Fruit fly (Drosophila melanogaster) whole organism, embryonic: Measurements from ENCODE around the gene ND-MNLL.

Source experiments
- Antp ChIP-seq: fragments of 200-800 bp; sonication (Bioruptor generic); optimal IDR thresholded peaks from 3 replicates; lab custom pipeline; 2016; ENCODE audit warnings: missing biosample characterization, missing genetic modification characterization
- CG10431 ChIP-seq: fragments of 200-800 bp; sonication (Bioruptor generic); optimal IDR thresholded peaks from 3 replicates; lab custom pipeline; 2018; ENCODE audit warnings: missing biosample characterization, mild to moderate bottlenecking, missing genetic modification characterization
- CG12236 ChIP-seq: fragments of 200-800 bp; sonication (Bioruptor generic); optimal IDR thresholded peaks from 2 replicates; lab custom pipeline; 2016; ENCODE audit warnings: missing biosample characterization, missing genetic modification characterization
- CG12391 ChIP-seq: fragments of 200-800 bp; sonication (Bioruptor generic); optimal IDR thresholded peaks from 3 replicates; lab custom pipeline; 2018; ENCODE audit warnings: missing biosample characterization, mild to moderate bottlenecking, missing genetic modification characterization, moderate library complexity
- CG13287 ChIP-seq: fragments of 200-800 bp; sonication (Bioruptor generic); IDR thresholded peaks from 2 replicates; pipeline ENCODE4 v1.3.6; 2022; ENCODE audit warnings: missing biosample characterization, missing genetic modification characterization; ENCODE audit not compliant: partially characterized antibody
- CG17328 ChIP-seq: fragments of 200-800 bp; sonication (Bioruptor generic); IDR thresholded peaks from 2 replicates; pipeline ENCODE4 v1.3.6; 2022; ENCODE audit warnings: missing biosample characterization, missing genetic modification characterization
- CG2889 ChIP-seq: fragments of 200-800 bp; sonication (Bioruptor generic); IDR thresholded peaks from 3 replicates; pipeline ENCODE4 v1.3.6; 2022; ENCODE audit warnings: missing biosample characterization, missing genetic modification characterization
- CG31224 ChIP-seq: fragments of 200-800 bp; sonication (Bioruptor generic); IDR thresholded peaks from 2 replicates; pipeline ENCODE4 v1.3.6; 2022; ENCODE audit warnings: missing biosample characterization, missing genetic modification characterization
- CG31365 ChIP-seq: fragments of 200-800 bp; sonication (Bioruptor generic); optimal IDR thresholded peaks from 2 replicates; lab custom pipeline; 2018; ENCODE audit warnings: missing biosample characterization, mild to moderate bottlenecking, missing genetic modification characterization
- CG34422 ChIP-seq: fragments of 200-800 bp; sonication (Bioruptor generic); IDR thresholded peaks from 3 replicates; pipeline ENCODE4 v1.3.6; 2022; ENCODE audit warnings: missing biosample characterization, missing genetic modification characterization
- CG3838 ChIP-seq: fragments of 200-800 bp; sonication (Bioruptor generic); optimal IDR thresholded peaks from 3 replicates; lab custom pipeline; 2016; ENCODE audit warnings: missing biosample characterization, missing genetic modification characterization
- CG4404 ChIP-seq: fragments of 200-800 bp; sonication (Bioruptor generic); IDR thresholded peaks from 2 replicates; pipeline ENCODE4 v1.3.6; 2022; ENCODE audit warnings: missing biosample characterization, missing genetic modification characterization
- CG4707 ChIP-seq: fragments of 200-800 bp; sonication (Bioruptor generic); optimal IDR thresholded peaks from 2 replicates; lab custom pipeline; 2018; ENCODE audit warnings: missing biosample characterization, mild to moderate bottlenecking, missing genetic modification characterization, moderate library complexity
- CG5180 ChIP-seq: fragments of 200-800 bp; sonication (Bioruptor generic); optimal IDR thresholded peaks from 3 replicates; lab custom pipeline; 2017; ENCODE audit warnings: missing biosample characterization, missing genetic modification characterization, mild to moderate bottlenecking, moderate library complexity, missing genetic modification reagents
- CG6683 ChIP-seq: fragments of 200-800 bp; sonication (Bioruptor generic); optimal IDR thresholded peaks from 2 replicates; lab custom pipeline; 2017; ENCODE audit warnings: missing biosample characterization, mild to moderate bottlenecking, missing genetic modification characterization, missing genetic modification reagents
- CG7745 ChIP-seq: fragments of 200-800 bp; sonication (Bioruptor generic); optimal IDR thresholded peaks from 2 replicates; lab custom pipeline; 2018; ENCODE audit warnings: missing biosample characterization, mild to moderate bottlenecking, missing genetic modification characterization, moderate library complexity
- CHES-1-like ChIP-seq: fragments of 200-800 bp; sonication (Bioruptor generic); optimal IDR thresholded peaks from 2 replicates; lab custom pipeline; 2016; ENCODE audit warnings: missing biosample characterization, missing genetic modification characterization
- Elba2 ChIP-seq: fragments of 200-800 bp; sonication (Bioruptor generic); optimal IDR thresholded peaks from 3 replicates; lab custom pipeline; 2016; ENCODE audit warnings: missing biosample characterization, missing genetic modification characterization
- Fer2 ChIP-seq: fragments of 200-800 bp; sonication (Bioruptor generic); optimal IDR thresholded peaks from 2 replicates; lab custom pipeline; 2018; ENCODE audit warnings: missing biosample characterization, mild to moderate bottlenecking, missing genetic modification characterization, moderate library complexity
- HLH54F ChIP-seq: fragments of 200-800 bp; sonication (Bioruptor generic); optimal IDR thresholded peaks from 3 replicates; lab custom pipeline; 2016; ENCODE audit warnings: missing biosample characterization, missing genetic modification characterization
- Hr78 ChIP-seq, 2 experiments: fragments of 200-800 bp in 1 of 2; fragments of >200 bp in 1 of 2; sonication (Bioruptor generic) in 1 of 2; optimal IDR thresholded peaks; 2 replicates each; lab custom pipeline; 2017 to 2019; ENCODE audit warnings: missing biosample characterization in 2 of 2, missing genetic modification characterization in 2 of 2, mild to moderate bottlenecking in 1 of 2, moderate library complexity in 1 of 2
- Lhr ChIP-seq: fragments of 200-800 bp; sonication (Bioruptor generic); optimal IDR thresholded peaks from 3 replicates; lab custom pipeline; 2017; ENCODE audit warnings: mild to moderate bottlenecking, missing biosample characterization, missing genetic modification reagents, missing genetic modification characterization
- Lim3 ChIP-seq: fragments of 200-800 bp; sonication (Bioruptor generic); IDR thresholded peaks from 2 replicates; pipeline ENCODE4 v1.3.6; 2022; ENCODE audit warnings: missing biosample characterization, missing genetic modification characterization
- Meics ChIP-seq: fragments of 200-800 bp; sonication (Bioruptor generic); optimal IDR thresholded peaks from 2 replicates; lab custom pipeline; 2017; ENCODE audit warnings: missing biosample characterization, mild to moderate bottlenecking, missing genetic modification characterization
- NfI ChIP-seq: fragments of 200-800 bp; sonication (Bioruptor generic); optimal IDR thresholded peaks from 3 replicates; lab custom pipeline; 2018; ENCODE audit warnings: missing biosample characterization, mild to moderate bottlenecking, missing genetic modification characterization, moderate library complexity
- Ssrp ChIP-seq: fragments of 200-800 bp; sonication (Bioruptor generic); optimal IDR thresholded peaks from 2 replicates; lab custom pipeline; 2018; ENCODE audit warnings: missing biosample characterization, mild to moderate bottlenecking, missing genetic modification characterization, moderate library complexity
- Trl ChIP-seq, 3 experiments: fragments of >200 bp in 2 of 3; fragments of 200-800 bp in 1 of 3; sonication (Bioruptor generic) in 1 of 3; optimal IDR thresholded peaks; 2 replicates in 1 of 3; 3 replicates in 2 of 3; lab custom pipeline; 2016 to 2017; ENCODE audit warnings: missing biosample characterization in 1 of 3, missing genetic modification characterization in 1 of 3
- al ChIP-seq: fragments of 200-800 bp; sonication (Bioruptor generic); IDR thresholded peaks from 2 replicates; pipeline ENCODE4 v1.3.6; 2022; ENCODE audit warnings: missing biosample characterization, missing genetic modification characterization
- amos ChIP-seq: fragments of 200-800 bp; sonication (Bioruptor generic); IDR thresholded peaks from 2 replicates; pipeline ENCODE4 v1.3.6; 2022; ENCODE audit warnings: missing biosample characterization, missing genetic modification characterization; ENCODE audit not compliant: partially characterized antibody
- bab2 ChIP-seq: fragments of 200-800 bp; sonication (Bioruptor generic); optimal IDR thresholded peaks from 2 replicates; lab custom pipeline; 2016; ENCODE audit warnings: missing biosample characterization, missing genetic modification characterization
- bbx ChIP-seq: fragments of 200-800 bp; sonication (Bioruptor generic); IDR thresholded peaks from 2 replicates; pipeline ENCODE4 v1.3.6; 2022; ENCODE audit warnings: missing biosample characterization, missing genetic modification characterization; ENCODE audit not compliant: partially characterized antibody
- br ChIP-seq: fragments of >200 bp; optimal IDR thresholded peaks from 2 replicates; lab custom pipeline; 2017
- cad ChIP-seq: fragments of >200 bp; optimal IDR thresholded peaks from 2 replicates; lab custom pipeline; 2017; ENCODE audit warnings: missing biosample characterization, missing genetic modification characterization
- caup ChIP-seq: fragments of 200-800 bp; sonication (Bioruptor generic); optimal IDR thresholded peaks from 3 replicates; lab custom pipeline; 2017; ENCODE audit warnings: missing biosample characterization, mild to moderate bottlenecking, missing genetic modification characterization, moderate library complexity; ENCODE audit not compliant: severe bottlenecking
- ci ChIP-seq: fragments of 200-800 bp; sonication (Bioruptor generic); IDR thresholded peaks from 3 replicates; pipeline ENCODE4 v1.3.6; 2022; ENCODE audit warnings: missing biosample characterization, missing genetic modification characterization
- crol ChIP-seq: fragments of 200-800 bp; sonication (Bioruptor generic); IDR thresholded peaks from 2 replicates; pipeline ENCODE4 v1.3.6; 2022; ENCODE audit warnings: missing biosample characterization, missing genetic modification characterization
- da ChIP-seq: fragments of 200-800 bp; sonication (Bioruptor generic); optimal IDR thresholded peaks from 2 replicates; lab custom pipeline; 2016; ENCODE audit warnings: missing biosample characterization, missing genetic modification characterization
- fd3F ChIP-seq: fragments of 200-800 bp; sonication (Bioruptor generic); optimal IDR thresholded peaks from 2 replicates; lab custom pipeline; 2018; ENCODE audit warnings: missing biosample characterization, mild to moderate bottlenecking, missing genetic modification characterization, moderate library complexity
- fru ChIP-seq: fragments of >200 bp; optimal IDR thresholded peaks from 2 replicates; lab custom pipeline; 2017
- gce ChIP-seq: fragments of 200-800 bp; sonication (Bioruptor generic); IDR thresholded peaks from 3 replicates; pipeline ENCODE4 v1.3.6; 2022; ENCODE audit warnings: missing biosample characterization, missing genetic modification characterization
- her ChIP-seq: fragments of 200-800 bp; sonication (Bioruptor generic); optimal IDR thresholded peaks from 2 replicates; lab custom pipeline; 2016; ENCODE audit warnings: missing biosample characterization, missing genetic modification characterization
- kah ChIP-seq: fragments of 200-800 bp; sonication (Bioruptor generic); optimal IDR thresholded peaks from 2 replicates; lab custom pipeline; 2018; ENCODE audit warnings: missing biosample characterization, mild to moderate bottlenecking, missing genetic modification characterization
- nerfin-2 ChIP-seq: fragments of 200-800 bp; sonication (Bioruptor generic); IDR thresholded peaks from 2 replicates; pipeline ENCODE4 v1.3.6; 2022; ENCODE audit warnings: missing biosample characterization, missing genetic modification characterization; ENCODE audit not compliant: partially characterized antibody
- sc ChIP-seq, 3 experiments: fragments of >200 bp in 2 of 3; fragments of 200-800 bp in 1 of 3; sonication (Bioruptor generic) in 1 of 3; optimal IDR thresholded peaks; 2 replicates in 2 of 3; 3 replicates in 1 of 3; lab custom pipeline; 2017; ENCODE audit warnings: mild to moderate bottlenecking in 1 of 3, missing biosample characterization in 1 of 3, missing genetic modification characterization in 1 of 3, missing genetic modification reagents in 1 of 3
- slou ChIP-seq: fragments of 200-800 bp; sonication (Bioruptor generic); optimal IDR thresholded peaks from 3 replicates; lab custom pipeline; 2016; ENCODE audit warnings: missing biosample characterization, missing genetic modification characterization
- stc ChIP-seq: fragments of 200-800 bp; sonication (Bioruptor generic); IDR thresholded peaks from 2 replicates; pipeline ENCODE4 v1.3.6; 2022; ENCODE audit warnings: missing biosample characterization, missing genetic modification characterization
- tup ChIP-seq: fragments of 200-800 bp; sonication (Bioruptor generic); optimal IDR thresholded peaks from 2 replicates; lab custom pipeline; 2016; ENCODE audit warnings: missing biosample characterization, mild to moderate bottlenecking, missing genetic modification characterization, moderate library complexity
- tx ChIP-seq: fragments of 200-800 bp; sonication (Bioruptor generic); optimal IDR thresholded peaks from 2 replicates; lab custom pipeline; 2016; ENCODE audit warnings: missing biosample characterization, missing genetic modification characterization
- yki ChIP-seq: fragments of >200 bp; optimal IDR thresholded peaks from 3 replicates; lab custom pipeline; 2018

The ND-MNLL gene

DNA sequence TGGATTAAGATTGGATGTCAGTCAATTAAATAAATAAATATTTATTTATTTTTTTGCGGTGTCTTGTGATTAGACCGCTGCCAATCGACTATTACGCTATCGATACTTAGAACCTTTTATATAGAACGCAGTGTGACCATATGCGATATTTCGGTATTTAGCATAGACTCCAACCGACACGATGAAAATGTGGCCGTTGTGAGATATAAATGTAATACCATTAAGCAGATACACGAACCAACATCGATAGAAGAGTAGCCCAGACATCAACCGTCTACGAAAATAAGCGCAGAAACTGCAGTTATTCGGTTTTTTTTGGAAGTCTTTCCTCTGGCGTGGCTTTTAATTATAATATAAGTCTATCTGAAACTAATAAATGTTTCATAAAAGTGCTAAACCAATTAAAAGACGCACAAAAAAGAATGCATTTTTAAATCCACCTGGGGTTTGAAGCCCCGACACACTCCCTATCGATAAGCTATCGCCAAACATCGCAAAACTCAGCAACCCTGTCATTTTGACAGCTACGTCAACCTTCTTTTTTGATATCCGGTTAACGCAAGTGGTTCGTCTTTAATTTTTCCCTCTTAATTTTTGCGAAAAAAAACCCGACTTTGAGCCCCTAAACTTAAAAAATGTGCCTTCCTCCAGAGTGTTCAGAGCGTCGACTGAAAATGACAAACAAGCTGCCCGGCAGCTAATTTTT lies 39.8 kb upstream of the ND-MNLL start, which contains the start of the genes Dhdds and RpS14a:
Dhdds (minus strand) TSS at position 142 of the 706 bp plus-strand sequence.
RpS14a (plus strand) TSS at position 533 of the 706 bp plus-strand sequence.
- TF ChIP-seq ci (GFP tag; lab: Robert Waterston, UW) (peak; percentile 75), CG17328 (peak; percentile 61), nerfin-2 (GFP tag; lab: Robert Waterston, UW) (peak; percentile 24; the same call in 1 of the 2 replicates), bab2 (no peak), CG4707 (peak; percentile 38), Antp (GFP tag; lab: Kevin White, UChicago) (no peak), CG5180 (GFP tag; lab: Kevin White, UChicago) (no peak), br (lab: Kevin White, UChicago) (no peak), Meics (GFP tag; lab: Kevin White, UChicago) (peak; percentile 80), CG4404 (no peak), kah (peak; percentile 33), yki (lab: Kevin White, UChicago) (peak; percentile 22), fd3F (GFP tag; lab: Kevin White, UChicago) (peak; percentile 16), CG7745 (tag; lab: Kevin White, UChicago) (no peak), Hr78 (GFP tag; optimal IDR thresholded peaks at IDR 0.05; lab: Kevin White, UChicago) (no peak), CG31365 (tag; lab: Kevin White, UChicago) (peak; percentile 11), amos (peak; percentile 75), her (GFP tag; lab: Kevin White, UChicago) (peak; percentile 12), HLH54F (GFP tag; lab: Kevin White, UChicago) (peak; percentile 51), CG6683 (GFP tag; lab: Kevin White, UChicago) (no peak), CG12236 (GFP tag; lab: Kevin White, UChicago) (peak; percentile 41), da (GFP tag; lab: Kevin White, UChicago) (no peak), CG12391 (peak; percentile 63), tx (no peak), Trl (optimal IDR thresholded peaks at IDR 0.05; lab: Kevin White, UChicago) (no peak), Trl (GFP tag; optimal IDR thresholded peaks at IDR 0.05; lab: Kevin White, UChicago) (peak; percentile 5), Elba2 (GFP tag; lab: Kevin White, UChicago) (peak; percentile 25), CG31224 (GFP tag; lab: Robert Waterston, UW) (peak; percentile 37; the same call in 1 of the 2 replicates), CG3838 (GFP tag; lab: Kevin White, UChicago) (peak; percentile 22), al (no peak), fru (lab: Kevin White, UChicago) (no peak), tup (GFP tag; lab: Kevin White, UChicago) (peak; percentile 27), sc (optimal IDR thresholded peaks at IDR 0.05; lab: Kevin White, UChicago) (no peak), sc (GFP tag; optimal IDR thresholded peaks at IDR 0.05; lab: Kevin White, UChicago) (peak; percentile 52), slou (GFP tag; lab: Kevin White, UChicago) (peak; percentile 51), CG34422 (GFP tag; lab: Robert Waterston, UW) (peak; percentile 23; the same call in 1 of the 3 replicates), stc (no peak), crol (GFP tag; lab: Robert Waterston, UW) (no peak), Ssrp (tag; lab: Kevin White, UChicago) (no peak), bbx (peak; percentile 58), NfI (GFP tag; lab: Kevin White, UChicago) (peak; percentile 75), Lhr (GFP tag; lab: Kevin White, UChicago) (peak; percentile 90), gce (GFP tag; lab: Robert Waterston, UW) (no peak), CG2889 (GFP tag; lab: Robert Waterston, UW) (no peak), CG10431 (GFP tag; lab: Kevin White, UChicago) (peak; percentile 74), cad (GFP tag; lab: Kevin White, UChicago) (no peak), CG13287 (GFP tag; lab: Robert Waterston, UW) (peak; percentile 76), Fer2 (tag; lab: Kevin White, UChicago) (no peak), Lim3 (GFP tag; lab: Robert Waterston, UW) (no peak), CHES-1-like (GFP tag; lab: Kevin White, UChicago) (peak; percentile 72), caup (GFP tag; lab: Kevin White, UChicago) (peak; percentile 75)
